Fruit fly (Drosophila melanogaster) whole organism: ENCODE data around the gene CG9107.

Experiments used
- CG8478 ChIP-seq: fragments of >200 bp; optimal IDR thresholded peaks from 2 replicates; lab custom pipeline; 2018; ENCODE audit warnings: inconsistent platforms
- psq ChIP-seq: fragments of >200 bp; optimal IDR thresholded peaks from 2 replicates; lab custom pipeline; 2017

- no peak for TF ChIP-seq CG8478 (lab: Kevin White, UChicago)
- TF ChIP-seq psq (lab: Kevin White, UChicago): no peak
Measured at dm6 chr2L:6050575-6050974, 26.2 kb upstream of the CG9107 start, which contains the start of gene CG9135.
